Fruit fly (Drosophila melanogaster): ENCODE measurements around the gene RpL35.

- TF ChIP-seq h (GFP tag; optimal IDR thresholded peaks at IDR 0.05) (peak; percentile 28), Myc (optimal IDR thresholded peaks at IDR 0.05) (no peak)
Measured at dm6 chrX:5646228-5646627, 26.0 kb upstream of the RpL35 start.
